Worm (Caenorhabditis elegans) whole organism, mixed stage, embryonic: Measurements from ENCODE around the gene K07E3.2.

ENCODE experiments used
- M03D4.4 ChIP-seq: sonication (generic microtip); optimal IDR thresholded peaks from 2 replicates; lab custom pipeline; 2017; ENCODE audit warnings: mild to moderate bottlenecking, missing genetic modification characterization, missing compliant biosample characterization
- bed-3 ChIP-seq: fragments of 200-800 bp; sonication (Bioruptor generic); optimal IDR thresholded peaks from 3 replicates; lab custom pipeline; 2018; ENCODE audit warnings: mild to moderate bottlenecking, missing genetic modification characterization, moderate library complexity, missing compliant biosample characterization
- blmp-1 ChIP-seq: fragments of 150-350 bp; optimal IDR thresholded peaks from 2 replicates; lab custom pipeline; 2014; ENCODE audit warnings: missing biosample characterization, missing genetic modification characterization
- ces-1 ChIP-seq: fragments of 150-350 bp; optimal IDR thresholded peaks from 2 replicates; lab custom pipeline; 2014; ENCODE audit warnings: missing biosample characterization, missing genetic modification reagents, missing genetic modification characterization
- drap-1 ChIP-seq: fragments of 200-800 bp; sonication (Bioruptor generic); optimal IDR thresholded peaks from 3 replicates; lab custom pipeline; 2018; ENCODE audit warnings: mild to moderate bottlenecking, missing genetic modification characterization, missing compliant biosample characterization
- elt-3 ChIP-seq: fragments of 150-350 bp; optimal IDR thresholded peaks from 2 replicates; lab custom pipeline; 2014; ENCODE audit warnings: missing biosample characterization, missing genetic modification characterization
- flh-1 ChIP-seq: fragments of 200-800 bp; sonication (Bioruptor generic); optimal IDR thresholded peaks from 2 replicates; lab custom pipeline; 2018; ENCODE audit warnings: mild to moderate bottlenecking, missing genetic modification characterization, moderate library complexity, missing compliant biosample characterization
- ham-2 ChIP-seq: fragments of 200-800 bp; sonication (Bioruptor generic); optimal IDR thresholded peaks from 2 replicates; lab custom pipeline; 2018; ENCODE audit warnings: mild to moderate bottlenecking, missing genetic modification characterization, missing compliant biosample characterization
- hlh-1 ChIP-seq: fragments of 150-350 bp; optimal IDR thresholded peaks from 2 replicates; lab custom pipeline; 2014; ENCODE audit warnings: missing biosample characterization, missing genetic modification reagents, missing genetic modification characterization
- lin-13 ChIP-seq: fragments of 150-350 bp; optimal IDR thresholded peaks from 2 replicates; lab custom pipeline; 2014; ENCODE audit warnings: missing biosample characterization, missing genetic modification characterization
- lin-32 ChIP-seq: fragments of 200-800 bp; sonication (Bioruptor generic); optimal IDR thresholded peaks from 2 replicates; lab custom pipeline; 2018; ENCODE audit warnings: mild to moderate bottlenecking, missing genetic modification characterization, missing compliant biosample characterization
- lsy-2 ChIP-seq: fragments of 150-350 bp; optimal IDR thresholded peaks from 2 replicates; lab custom pipeline; 2014; ENCODE audit warnings: missing biosample characterization, missing genetic modification characterization
- mls-2 ChIP-seq: sonication (generic microtip); optimal IDR thresholded peaks from 2 replicates; lab custom pipeline; 2016; ENCODE audit warnings: mild to moderate bottlenecking, missing genetic modification characterization, moderate library complexity, missing compliant biosample characterization
- nhr-12 ChIP-seq: fragments of 150-350 bp; optimal IDR thresholded peaks from 2 replicates; lab custom pipeline; 2014; ENCODE audit warnings: missing biosample characterization, missing genetic modification characterization
- nhr-2 ChIP-seq: fragments of 150-350 bp; optimal IDR thresholded peaks from 2 replicates; lab custom pipeline; 2014; ENCODE audit warnings: missing biosample characterization, missing genetic modification characterization
- nhr-237 ChIP-seq: fragments of 150-350 bp; optimal IDR thresholded peaks from 2 replicates; lab custom pipeline; 2014; ENCODE audit warnings: missing biosample characterization, missing genetic modification characterization
- nhr-28 ChIP-seq: fragments of 150-350 bp; optimal IDR thresholded peaks from 2 replicates; lab custom pipeline; 2014; ENCODE audit warnings: missing biosample characterization, missing genetic modification characterization
- pha-4 ChIP-seq: fragments of 150-350 bp; optimal IDR thresholded peaks from 2 replicates; lab custom pipeline; 2018; ENCODE audit warnings: missing biosample characterization, missing genetic modification reagents, missing genetic modification characterization
- sem-2 ChIP-seq: fragments of 200-800 bp; sonication (Bioruptor generic); optimal IDR thresholded peaks from 2 replicates; lab custom pipeline; 2018; ENCODE audit warnings: mild to moderate bottlenecking, missing genetic modification characterization, missing compliant biosample characterization
- snpc-4 ChIP-seq: fragments of 150-350 bp; optimal IDR thresholded peaks from 2 replicates; lab custom pipeline; 2014; ENCODE audit warnings: missing biosample characterization, missing genetic modification characterization
- sptf-1 ChIP-seq: sonication (generic microtip); optimal IDR thresholded peaks from 2 replicates; lab custom pipeline; 2017; ENCODE audit warnings: mild to moderate bottlenecking, missing genetic modification characterization, moderate library complexity, missing compliant biosample characterization
- tbx-8 ChIP-seq: fragments of 200-800 bp; sonication (Bioruptor generic); optimal IDR thresholded peaks from 2 replicates; lab custom pipeline; 2018; ENCODE audit warnings: mild to moderate bottlenecking, missing genetic modification characterization, moderate library complexity, missing compliant biosample characterization
- unc-120 ChIP-seq: sonication (generic microtip); optimal IDR thresholded peaks from 2 replicates; lab custom pipeline; 2017; ENCODE audit warnings: missing genetic modification characterization, missing compliant biosample characterization; ENCODE audit not compliant: poor library complexity, severe bottlenecking
- unc-39 ChIP-seq: fragments of 150-350 bp; optimal IDR thresholded peaks from 2 replicates; lab custom pipeline; 2014; ENCODE audit warnings: missing biosample characterization, missing genetic modification characterization
- unc-62 ChIP-seq: fragments of 150-350 bp; optimal IDR thresholded peaks from 2 replicates; lab custom pipeline; 2014; ENCODE audit warnings: missing biosample characterization, missing genetic modification reagents, missing genetic modification characterization
- zip-8 ChIP-seq: fragments of 150-350 bp; optimal IDR thresholded peaks from 2 replicates; lab custom pipeline; 2014; ENCODE audit warnings: missing biosample characterization, missing genetic modification characterization

The K07E3.2 gene

DNA sequence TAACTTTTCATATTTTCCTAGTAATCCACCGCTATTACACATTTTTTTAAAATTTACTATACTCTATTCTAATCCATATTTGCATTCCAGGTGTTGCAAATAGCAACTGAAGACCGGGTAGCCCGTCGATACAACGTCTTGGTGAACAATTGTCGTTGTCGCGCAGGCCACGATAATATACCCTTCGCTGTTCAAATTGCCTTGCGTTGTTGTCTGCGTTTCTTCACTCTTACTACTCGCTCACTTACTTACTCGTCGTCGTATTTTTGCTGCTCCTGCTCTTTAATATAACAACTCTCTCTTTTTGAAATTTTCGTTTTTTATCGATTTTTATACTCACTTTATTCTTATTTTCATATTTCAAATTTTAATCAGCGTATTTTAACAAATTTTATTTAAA lies at the start of gene K07E3.2:
K07E3.2 (plus strand) TSS at position 400 of the 400 bp plus-strand sequence.
- TF ChIP-seq ces-1 (GFP tag; lab: Kevin White, UChicago) (peak; percentile 5), hlh-1 (tag; lab: Kevin White, UChicago) (peak; percentile 28), mls-2 (tag; lab: Kevin White, UChicago) (no peak)
- TF ChIP-seq, all 35 proteins: peak for 2

- peak; percentile 87 for TF ChIP-seq unc-120 (tag; lab: Kevin White, UChicago)
- no peak for TF ChIP-seq snpc-4 (tag; lab: Kevin White, UChicago)
- TF ChIP-seq nhr-12, result no peak
- TF ChIP-seq lin-32 (GFP tag; lab: Kevin White, UChicago), result no peak
- TF ChIP-seq M03D4.4 (tag; lab: Kevin White, UChicago), result no peak
- no peak for TF ChIP-seq lsy-2 (tag; lab: Kevin White, UChicago)
- TF ChIP-seq unc-39 (tag; lab: Kevin White, UChicago), result no peak
- no peak for TF ChIP-seq sem-2 (GFP tag; lab: Kevin White, UChicago)
- TF ChIP-seq hlh-1 (tag; lab: Kevin White, UChicago), result peak; percentile 88
- TF ChIP-seq elt-3 (tag; lab: Kevin White, UChicago), result no peak
- TF ChIP-seq nhr-2, result no peak
- no peak for TF ChIP-seq ces-1 (GFP tag; lab: Kevin White, UChicago)
- TF ChIP-seq lin-13, result no peak
- TF ChIP-seq nhr-28 (tag; lab: Kevin White, UChicago), result no peak
- TF ChIP-seq sptf-1 (tag; lab: Kevin White, UChicago), result no peak
- peak; percentile 71 for TF ChIP-seq unc-62
These were observed 49.6 kb upstream of the K07E3.2 start for ce11 chrX:8054478-8054877.

DNA sequence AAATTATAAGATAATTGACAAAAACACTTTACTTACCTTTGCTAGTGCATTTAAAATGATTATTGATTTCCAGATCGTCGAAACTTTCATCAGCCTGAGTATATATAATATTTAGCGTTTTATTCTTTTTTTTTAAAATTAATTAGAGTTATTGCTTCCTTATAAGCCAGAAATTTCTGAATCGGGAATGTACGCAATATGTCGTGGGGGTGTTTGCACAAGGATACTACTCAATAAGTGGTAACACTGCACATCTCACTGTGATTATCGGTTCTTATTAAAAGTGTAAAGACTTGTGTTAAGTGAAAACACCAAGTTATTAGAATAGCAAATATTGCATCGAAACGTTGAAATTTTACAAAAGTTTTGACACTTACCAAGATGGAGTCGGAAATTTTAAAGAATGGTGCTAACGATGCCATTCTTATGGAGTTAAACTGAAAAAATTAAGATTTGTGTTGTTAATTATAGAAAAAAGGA lies 46.3 kb upstream of the K07E3.2 start, which contains the start of gene dim-1:
dim-1 (minus strand) TSS at position 430 of the 480 bp plus-strand sequence.
- TF ChIP-seq unc-120 (tag; lab: Kevin White, UChicago) (peak; percentile 72), hlh-1 (tag; lab: Kevin White, UChicago) (no peak), ces-1 (GFP tag; lab: Kevin White, UChicago) (peak; percentile 52)
- TF ChIP-seq, all 35 proteins: peak for 2

ce11 chrX:8059999-8060398 lies 44.1 kb upstream of the K07E3.2 start:
- TF ChIP-seq flh-1 (GFP tag; lab: Kevin White, UChicago) (no peak), nhr-12 (no peak), nhr-2 (peak; percentile 17), bed-3 (GFP tag; lab: Kevin White, UChicago) (no peak), nhr-237 (tag; lab: Kevin White, UChicago) (no peak), zip-8 (tag; lab: Kevin White, UChicago) (no peak), sptf-1 (tag; lab: Kevin White, UChicago) (no peak), lin-32 (GFP tag; lab: Kevin White, UChicago) (no peak), ham-2 (GFP tag; lab: Kevin White, UChicago) (peak; percentile 1), nhr-28 (tag; lab: Kevin White, UChicago) (no peak)

DNA sequence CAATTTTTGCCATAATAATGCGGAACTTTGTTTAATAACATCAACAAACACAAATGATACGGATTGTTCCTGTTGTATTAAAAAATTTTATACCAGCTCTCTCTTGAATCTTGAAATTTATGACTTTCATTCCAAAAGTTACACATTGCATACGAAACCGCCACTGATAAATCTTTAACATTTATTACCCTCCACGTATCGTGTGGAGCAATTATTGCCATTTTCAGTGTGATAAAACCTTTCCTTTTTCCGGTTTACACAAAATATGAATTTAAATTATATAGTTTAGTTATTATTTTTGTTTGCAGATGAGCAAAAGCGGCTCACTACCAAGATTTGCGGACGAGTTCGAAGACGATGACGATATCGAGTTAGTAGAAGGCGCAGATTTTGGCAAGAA lies 43.3 kb upstream of the K07E3.2 start, which contains the start of gene C18A11.3:
C18A11.3 (plus strand) TSS at position 301 of the 400 bp plus-strand sequence.
- no peak for TF ChIP-seq unc-120 (tag; lab: Kevin White, UChicago)
- no peak for TF ChIP-seq ham-2 (GFP tag; lab: Kevin White, UChicago)
- no peak for TF ChIP-seq pha-4
- TF ChIP-seq nhr-237 (tag; lab: Kevin White, UChicago), result no peak
- no peak for TF ChIP-seq unc-39 (tag; lab: Kevin White, UChicago)
- TF ChIP-seq mls-2 (tag; lab: Kevin White, UChicago), result no peak
- no peak for TF ChIP-seq blmp-1 (tag; lab: Kevin White, UChicago)
- TF ChIP-seq M03D4.4 (tag; lab: Kevin White, UChicago), result no peak
- TF ChIP-seq bed-3 (GFP tag; lab: Kevin White, UChicago), result no peak
- TF ChIP-seq ces-1 (GFP tag; lab: Kevin White, UChicago), result no peak
- no peak for TF ChIP-seq tbx-8

- no peak for TF ChIP-seq drap-1 (GFP tag; lab: Kevin White, UChicago)
- TF ChIP-seq snpc-4 (tag; lab: Kevin White, UChicago), result no peak
- TF ChIP-seq M03D4.4 (tag; lab: Kevin White, UChicago), result no peak
- TF ChIP-seq, all 35 proteins: peak for 0
These were observed 36.8 kb upstream of the K07E3.2 start, which contains the start of gene C18A11.2 for ce11 chrX:8067268-8067667. Gene C18A11.2, plus strand, starts transcription at chrX:8067568.
